Fruit fly (Drosophila melanogaster): ENCODE results near the gene RhoGAP18B.

Gene RhoGAP18B

dm6 chrX:19120367-19120766 is 46.5 kb downstream of the RhoGAP18B start:
- TF ChIP-seq CG17801 (GFP tag; optimal IDR thresholded peaks at IDR 0.05; ENCODE audit: partially characterized antibody): no peak

- no peak for TF ChIP-seq CG17801 (GFP tag; optimal IDR thresholded peaks at IDR 0.05; ENCODE audit: partially characterized antibody)
Observed at dm6 chrX:19106842-19107557, 59.9 kb downstream of the RhoGAP18B start.

- no peak for TF ChIP-seq CG17801 (GFP tag; optimal IDR thresholded peaks at IDR 0.05; ENCODE audit: partially characterized antibody)
Observed at dm6 chrX:19096179-19096578, 70.7 kb downstream of the RhoGAP18B start.

Measured in ovary, adult (tissue).